Fruit fly (Drosophila melanogaster): Measurements from ENCODE around the gene tadr.

The tadr gene

DNA sequence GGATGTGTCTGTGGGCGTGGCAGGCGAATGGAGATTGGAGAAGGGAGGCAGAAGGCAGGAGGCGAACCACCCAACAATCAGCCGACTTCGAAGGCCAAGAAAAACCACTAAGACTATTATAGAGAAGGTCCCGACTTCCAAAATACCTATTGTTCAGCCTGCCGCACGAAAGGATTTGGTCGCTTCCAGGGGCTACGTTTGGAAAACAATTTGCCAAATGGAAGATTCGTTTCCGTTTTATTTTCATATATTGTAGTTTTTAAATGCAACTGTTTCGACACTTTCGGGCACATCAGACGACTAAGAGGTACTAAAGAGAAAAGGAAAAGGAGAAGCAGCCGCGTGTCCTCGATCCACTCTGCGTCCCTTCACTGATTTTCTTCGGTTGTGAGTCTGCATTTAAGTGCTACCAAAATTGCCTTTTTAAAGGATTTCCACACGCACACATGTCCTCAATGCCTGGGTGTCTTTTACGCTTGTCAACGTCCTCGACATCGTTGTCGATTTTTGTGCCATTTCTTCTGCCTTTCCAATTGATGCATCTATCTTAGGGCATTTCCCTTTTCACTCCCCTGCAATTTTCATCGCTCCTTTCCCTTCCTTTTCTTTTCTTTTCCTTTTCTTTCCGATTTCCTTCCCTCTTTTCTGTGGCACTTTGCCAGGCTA, 39.4 kb upstream of the tadr start (continued):
- TF ChIP-seq CG15479 (GFP tag; optimal IDR thresholded peaks at IDR 0.05): peak; percentile 6
- TF ChIP-seq sens (GFP tag): peak; percentile 48
- TF ChIP-seq CG15011 (GFP tag; optimal IDR thresholded peaks at IDR 0.05): no peak
- no peak for TF ChIP-seq dm (GFP tag; optimal IDR thresholded peaks at IDR 0.05)
- TF ChIP-seq CG18599 (GFP tag; optimal IDR thresholded peaks at IDR 0.05): peak; percentile 13
- TF ChIP-seq twi (tag; optimal IDR thresholded peaks at IDR 0.05): peak; percentile 77
- TF ChIP-seq CG7839 (tag; optimal IDR thresholded peaks at IDR 0.05): peak; percentile 26
- peak; percentile 2 for TF ChIP-seq CG2120 (GFP tag; optimal IDR thresholded peaks at IDR 0.05)
- TF ChIP-seq dmrt11E (tag; optimal IDR thresholded peaks at IDR 0.05): peak; percentile 15
- TF ChIP-seq CG7987 (GFP tag; optimal IDR thresholded peaks at IDR 0.05): no peak
- 0 out of 2 replicates have a peak, but pooled peaks have one; percentile 15 for TF ChIP-seq ttk (GFP tag; IDR thresholded peaks at IDR 0.05)
- TF ChIP-seq pros (GFP tag; optimal IDR thresholded peaks at IDR 0.05): peak; percentile 70
- TF ChIP-seq CG15601 (tag; optimal IDR thresholded peaks at IDR 0.05): no peak
- no peak for TF ChIP-seq CG17829 (tag; optimal IDR thresholded peaks at IDR 0.05)
- peak; percentile 6 for TF ChIP-seq nmo (GFP tag; optimal IDR thresholded peaks at IDR 0.05)
- peak; percentile 19 for TF ChIP-seq lilli (GFP tag; optimal IDR thresholded peaks at IDR 0.05)
- no peak for TF ChIP-seq ATbp (GFP tag; optimal IDR thresholded peaks at IDR 0.05)
- peak; percentile 47; the same call in 1 of the 3 replicates for TF ChIP-seq ci (GFP tag; IDR thresholded peaks at IDR 0.05)
- peak; percentile 12 for TF ChIP-seq CG17359 (tag; optimal IDR thresholded peaks at IDR 0.05)
- no peak for TF ChIP-seq rib (GFP tag; IDR thresholded peaks at IDR 0.05)
- peak; percentile 10 for TF ChIP-seq CG12391 (tag; optimal IDR thresholded peaks at IDR 0.05)
- TF ChIP-seq CG4404 (GFP tag; IDR thresholded peaks at IDR 0.05): peak; percentile 54
- peak; percentile 19 for TF ChIP-seq chn (GFP tag; optimal IDR thresholded peaks at IDR 0.05)
- TF ChIP-seq CG1603 (tag; optimal IDR thresholded peaks at IDR 0.05): peak; percentile 21
- no peak for TF ChIP-seq Fer1 (GFP tag; optimal IDR thresholded peaks at IDR 0.05)
- peak; percentile 4 for TF ChIP-seq NC2β (GFP tag; optimal IDR thresholded peaks at IDR 0.05)
- peak; percentile 8 for TF ChIP-seq gsb-n (tag; optimal IDR thresholded peaks at IDR 0.05)
- peak; percentile 43; the same call in 1 of the 3 replicates for TF ChIP-seq dysf (GFP tag; IDR thresholded peaks at IDR 0.05)
- peak; percentile 24 for TF ChIP-seq gem (tag; optimal IDR thresholded peaks at IDR 0.05)
- TF ChIP-seq ind (GFP tag; optimal IDR thresholded peaks at IDR 0.05): peak; percentile 0
- TF ChIP-seq ase (GFP tag; IDR thresholded peaks at IDR 0.05): no peak
- TF ChIP-seq CG8765 (GFP tag; IDR thresholded peaks at IDR 0.05): peak; percentile 42; the same call in 1 of the 2 replicates
- TF ChIP-seq D19B (GFP tag; optimal IDR thresholded peaks at IDR 0.05): peak; percentile 70
- peak; percentile 25 for TF ChIP-seq Xbp1 (GFP tag; optimal IDR thresholded peaks at IDR 0.05)
- TF ChIP-seq lab (GFP tag; optimal IDR thresholded peaks at IDR 0.05): peak; percentile 30
- peak; percentile 20 for TF ChIP-seq az2 (GFP tag; optimal IDR thresholded peaks at IDR 0.05)
- peak; percentile 53; the same call in 1 of the 2 replicates for TF ChIP-seq Xrp1 (GFP tag; IDR thresholded peaks at IDR 0.05)
- TF ChIP-seq YL-1 (GFP tag; optimal IDR thresholded peaks at IDR 0.05): no peak
- TF ChIP-seq CG2199 (GFP tag; IDR thresholded peaks at IDR 0.05): 0 out of 3 replicates have a peak, but pooled peaks have one; percentile 17
- peak; percentile 37 for TF ChIP-seq zen (tag; optimal IDR thresholded peaks at IDR 0.05)
- no peak for TF ChIP-seq prd (optimal IDR thresholded peaks at IDR 0.05)
- peak; percentile 58; the same call in 2 of the 3 replicates for TF ChIP-seq prd (GFP tag; IDR thresholded peaks at IDR 0.05)
- peak; percentile 0 for TF ChIP-seq Blimp-1 (GFP tag; optimal IDR thresholded peaks at IDR 0.05)
- peak; percentile 13 for TF ChIP-seq CG16863 (GFP tag; optimal IDR thresholded peaks at IDR 0.05)

Measured in whole organism, embryonic.